Fruit fly (Drosophila melanogaster): ENCODE data around the gene CTCF.
A peak's percentile ranks its signal among the peaks of the same experiment; 100 is the strongest.

CTCF gene

dm6 chr3L:7334990-7335389, 21.5 kb downstream of the CTCF start, which contains the start of the genes wrm1 and wrm2 (continued):
- TF ChIP-seq Elba2 (GFP tag; optimal IDR thresholded peaks at IDR 0.05), result peak; percentile 88
- no peak for TF ChIP-seq CG5245 (GFP tag; optimal IDR thresholded peaks at IDR 0.05)
- TF ChIP-seq CG13123 (GFP tag; optimal IDR thresholded peaks at IDR 0.05), result no peak
- TF ChIP-seq wek (GFP tag; optimal IDR thresholded peaks at IDR 0.05), result no peak
- TF ChIP-seq bigmax (GFP tag; optimal IDR thresholded peaks at IDR 0.05), result no peak
- TF ChIP-seq bbx (GFP tag; IDR thresholded peaks at IDR 0.05; ENCODE audit: partially characterized antibody), result peak; percentile 79
- no peak for TF ChIP-seq en (GFP tag; optimal IDR thresholded peaks at IDR 0.05)
- TF ChIP-seq ato (GFP tag; IDR thresholded peaks at IDR 0.05; ENCODE audit: partially characterized antibody), result no peak
- TF ChIP-seq CG4730 (GFP tag; IDR thresholded peaks at IDR 0.05), result no peak
- TF ChIP-seq chn (GFP tag; optimal IDR thresholded peaks at IDR 0.05), result no peak
- no peak for TF ChIP-seq CG31365 (tag; optimal IDR thresholded peaks at IDR 0.05)
- TF ChIP-seq CG12155 (GFP tag; optimal IDR thresholded peaks at IDR 0.05), result peak; percentile 44
- no peak for TF ChIP-seq HLH3B (GFP tag; IDR thresholded peaks at IDR 0.05)
- no peak for TF ChIP-seq CTCF (GFP tag; optimal IDR thresholded peaks at IDR 0.05)
- peak; percentile 89 for TF ChIP-seq gsb-n (tag; optimal IDR thresholded peaks at IDR 0.05)
- no peak for TF ChIP-seq CG33213 (GFP tag; optimal IDR thresholded peaks at IDR 0.05)
- TF ChIP-seq fd102C (GFP tag; optimal IDR thresholded peaks at IDR 0.05), result no peak
- no peak for TF ChIP-seq CG10462 (GFP tag; optimal IDR thresholded peaks at IDR 0.05)
- no peak for TF ChIP-seq HHEX (GFP tag; optimal IDR thresholded peaks at IDR 0.05)
- TF ChIP-seq CG30020 (tag; optimal IDR thresholded peaks at IDR 0.05), result peak; percentile 7
- no peak for TF ChIP-seq Mad (GFP tag; optimal IDR thresholded peaks at IDR 0.05)
- no peak for TF ChIP-seq trh (GFP tag; optimal IDR thresholded peaks at IDR 0.05)
- no peak for TF ChIP-seq CG8089 (GFP tag; optimal IDR thresholded peaks at IDR 0.05)
- no peak for TF ChIP-seq klu (GFP tag; IDR thresholded peaks at IDR 0.05)
- peak; percentile 90 for TF ChIP-seq Sry-δ (GFP tag; optimal IDR thresholded peaks at IDR 0.05)
- no peak for TF ChIP-seq PHDP (tag; optimal IDR thresholded peaks at IDR 0.05)
- TF ChIP-seq Hmr (GFP tag; optimal IDR thresholded peaks at IDR 0.05), result no peak
- TF ChIP-seq CG7372 (GFP tag; IDR thresholded peaks at IDR 0.05), result no peak
- peak; percentile 59 for TF ChIP-seq pzg (GFP tag; optimal IDR thresholded peaks at IDR 0.05)
- no peak for TF ChIP-seq scrt (GFP tag; optimal IDR thresholded peaks at IDR 0.05)
- no peak for TF ChIP-seq CG9215 (GFP tag; IDR thresholded peaks at IDR 0.05)
- no peak for TF ChIP-seq CG17568 (GFP tag; optimal IDR thresholded peaks at IDR 0.05)
- peak; percentile 42 for TF ChIP-seq nmo (GFP tag; optimal IDR thresholded peaks at IDR 0.05)
- no peak for TF ChIP-seq fru (optimal IDR thresholded peaks at IDR 0.05)
- peak; percentile 14 for TF ChIP-seq CG4424 (GFP tag; optimal IDR thresholded peaks at IDR 0.05)
- TF ChIP-seq CG7786 (GFP tag; optimal IDR thresholded peaks at IDR 0.05), result no peak
- TF ChIP-seq CG3726 (GFP tag; IDR thresholded peaks at IDR 0.05), result no peak
- TF ChIP-seq knrl (GFP tag; IDR thresholded peaks at IDR 0.05; ENCODE audit: partially characterized antibody), result peak; percentile 56; the same call in 1 of the 3 replicates
- no peak for TF ChIP-seq CG2889 (GFP tag; IDR thresholded peaks at IDR 0.05)
- no peak for TF ChIP-seq ap (GFP tag; IDR thresholded peaks at IDR 0.05)
- TF ChIP-seq CG11085 (GFP tag; IDR thresholded peaks at IDR 0.05), result no peak
- TF ChIP-seq Meics (GFP tag; optimal IDR thresholded peaks at IDR 0.05), result no peak
- no peak for TF ChIP-seq CG12942 (GFP tag; optimal IDR thresholded peaks at IDR 0.05)
- TF ChIP-seq Bdp1 (GFP tag; optimal IDR thresholded peaks at IDR 0.05), result no peak
- TF ChIP-seq CG4360 (GFP tag; IDR thresholded peaks at IDR 0.05), result no peak
- TF ChIP-seq CG8388 (GFP tag; optimal IDR thresholded peaks at IDR 0.05), result no peak
- TF ChIP-seq Fer1 (GFP tag; optimal IDR thresholded peaks at IDR 0.05), result peak; percentile 11
- peak; percentile 99 for TF ChIP-seq CG2116 (GFP tag; optimal IDR thresholded peaks at IDR 0.05)
- no peak for TF ChIP-seq Adf1 (GFP tag; IDR thresholded peaks at IDR 0.05)
- TF ChIP-seq CG15011 (GFP tag; optimal IDR thresholded peaks at IDR 0.05), result no peak
- TF ChIP-seq CG11504 (tag; optimal IDR thresholded peaks at IDR 0.05), result peak; percentile 98
- TF ChIP-seq CHES-1-like (GFP tag; optimal IDR thresholded peaks at IDR 0.05), result no peak
- no peak for TF ChIP-seq NK7.1 (GFP tag; optimal IDR thresholded peaks at IDR 0.05)
